Fruit fly (Drosophila melanogaster) whole organism, pupa: ENCODE data around the gene CG5969.

ENCODE experiments used
- CG10348 ChIP-seq: fragments of 200-800 bp; sonication (Bioruptor generic); IDR thresholded peaks from 2 replicates; pipeline ENCODE4 v1.3.6; 2022; ENCODE audit warnings: missing biosample characterization, missing genetic modification characterization
- CG12605 ChIP-seq: fragments of 200-800 bp; sonication (Bioruptor generic); IDR thresholded peaks from 2 replicates; pipeline ENCODE4 v1.3.6; 2022; ENCODE audit warnings: missing biosample characterization, missing genetic modification characterization
- CG13204 ChIP-seq: fragments of 200-800 bp; sonication (Bioruptor generic); optimal IDR thresholded peaks from 2 replicates; lab custom pipeline; 2018; ENCODE audit warnings: missing biosample characterization, mild to moderate bottlenecking, missing genetic modification characterization, moderate library complexity
- CG14655 ChIP-seq: fragments of 200-800 bp; sonication (Bioruptor generic); optimal IDR thresholded peaks from 3 replicates; lab custom pipeline; 2017; ENCODE audit warnings: mild to moderate bottlenecking, missing biosample characterization, missing genetic modification reagents, missing genetic modification characterization
- CG15710 ChIP-seq: fragments of 200-800 bp; sonication (Bioruptor generic); optimal IDR thresholded peaks from 2 replicates; lab custom pipeline; 2018; ENCODE audit warnings: missing biosample characterization, mild to moderate bottlenecking, missing genetic modification characterization, moderate library complexity
- CG17806 ChIP-seq: fragments of 200-800 bp; sonication (Bioruptor generic); optimal IDR thresholded peaks from 2 replicates; lab custom pipeline; 2018; ENCODE audit warnings: missing biosample characterization, mild to moderate bottlenecking, missing genetic modification characterization, moderate library complexity
- CG32121 ChIP-seq: fragments of 200-800 bp; sonication (Bioruptor generic); IDR thresholded peaks from 2 replicates; pipeline ENCODE4 v1.3.6; 2022; ENCODE audit warnings: missing biosample characterization, missing genetic modification characterization
- CG34367 ChIP-seq: fragments of 200-800 bp; sonication (Bioruptor generic); optimal IDR thresholded peaks from 2 replicates; lab custom pipeline; 2018; ENCODE audit warnings: missing biosample characterization, mild to moderate bottlenecking, missing genetic modification characterization
- CG4496 ChIP-seq: fragments of 200-800 bp; sonication (Bioruptor generic); IDR thresholded peaks from 3 replicates; pipeline ENCODE4 v1.3.6; 2022; ENCODE audit warnings: missing biosample characterization, missing genetic modification characterization
- CG8159 ChIP-seq: fragments of 200-800 bp; sonication (Bioruptor generic); optimal IDR thresholded peaks from 3 replicates; lab custom pipeline; 2018; ENCODE audit warnings: missing biosample characterization, mild to moderate bottlenecking, missing genetic modification characterization, moderate library complexity
- CG8301 ChIP-seq: fragments of 200-800 bp; sonication (Bioruptor generic); optimal IDR thresholded peaks from 2 replicates; lab custom pipeline; 2018; ENCODE audit warnings: missing biosample characterization, mild to moderate bottlenecking, missing genetic modification characterization
- CG9948 ChIP-seq: fragments of 200-800 bp; sonication (Bioruptor generic); optimal IDR thresholded peaks from 2 replicates; lab custom pipeline; 2018; ENCODE audit warnings: missing biosample characterization, mild to moderate bottlenecking, missing genetic modification characterization, moderate library complexity
- D1 ChIP-seq: fragments of 200-800 bp; sonication (Bioruptor generic); optimal IDR thresholded peaks from 2 replicates; lab custom pipeline; 2018; ENCODE audit warnings: missing biosample characterization, mild to moderate bottlenecking, missing genetic modification characterization, moderate library complexity
- EcR ChIP-seq: fragments of 200-800 bp; sonication (Bioruptor generic); optimal IDR thresholded peaks from 3 replicates; lab custom pipeline; 2019; ENCODE audit warnings: missing biosample characterization, missing genetic modification characterization, mild to moderate bottlenecking, moderate library complexity, missing genetic modification reagents
- Ets98B ChIP-seq: fragments of 200-800 bp; sonication (Bioruptor generic); IDR thresholded peaks from 2 replicates; pipeline ENCODE4 v1.3.6; 2022; ENCODE audit warnings: missing biosample characterization, missing genetic modification characterization
- Pif1A ChIP-seq: fragments of 200-800 bp; sonication (Bioruptor generic); optimal IDR thresholded peaks from 3 replicates; lab custom pipeline; 2016; ENCODE audit warnings: missing biosample characterization, missing genetic modification characterization
- Pif1B ChIP-seq: fragments of 200-800 bp; sonication (Bioruptor generic); optimal IDR thresholded peaks from 3 replicates; lab custom pipeline; 2016; ENCODE audit warnings: missing biosample characterization, missing genetic modification characterization
- Snoo ChIP-seq: fragments of 200-800 bp; sonication (Bioruptor generic); optimal IDR thresholded peaks from 3 replicates; lab custom pipeline; 2017; ENCODE audit warnings: missing biosample characterization, mild to moderate bottlenecking, missing genetic modification characterization, inconsistent platforms
- fd96Ca ChIP-seq: fragments of 200-800 bp; sonication (Bioruptor generic); IDR thresholded peaks from 3 replicates; pipeline ENCODE4 v1.3.6; 2022; ENCODE audit warnings: missing biosample characterization, missing genetic modification characterization
- gl ChIP-seq: fragments of 200-800 bp; sonication (Bioruptor generic); optimal IDR thresholded peaks from 2 replicates; lab custom pipeline; 2018; ENCODE audit warnings: missing biosample characterization, mild to moderate bottlenecking, missing genetic modification characterization
- rn ChIP-seq: fragments of 200-800 bp; sonication (Bioruptor generic); IDR thresholded peaks from 2 replicates; pipeline ENCODE4 v1.3.6; 2022; ENCODE audit warnings: missing biosample characterization, missing genetic modification characterization

The CG5969 gene

DNA sequence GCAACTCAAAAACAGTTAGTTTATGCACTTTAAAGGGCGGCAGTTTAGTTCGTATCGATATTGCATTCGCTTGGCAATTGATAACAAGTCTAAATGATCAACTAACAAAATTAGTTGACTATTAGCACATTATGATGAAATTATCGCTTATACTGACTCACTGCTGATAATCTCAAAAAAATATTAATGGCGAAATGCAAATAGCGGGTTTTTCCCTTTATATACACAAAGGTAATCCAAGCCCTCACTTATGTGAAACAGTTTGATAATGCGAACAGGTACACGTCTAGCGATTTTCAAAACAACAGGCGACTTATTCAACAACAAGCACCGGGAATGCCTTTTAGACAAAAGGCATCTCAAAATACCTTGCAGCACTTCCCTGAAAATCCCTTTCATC, 40.5 kb downstream of the CG5969 start:
- TF ChIP-seq rn (GFP tag; lab: Robert Waterston, UW) (no peak), Pif1A (no peak), CG8301 (tag; lab: Kevin White, UChicago) (no peak), fd96Ca (GFP tag; lab: Robert Waterston, UW) (no peak), CG9948 (tag; lab: Kevin White, UChicago) (no peak), CG15710 (tag; lab: Kevin White, UChicago) (no peak), CG32121 (GFP tag; lab: Robert Waterston, UW) (no peak), D1 (tag; lab: Kevin White, UChicago) (no peak), Ets98B (no peak), CG8159 (no peak), CG34367 (tag; lab: Kevin White, UChicago) (no peak)

DNA sequence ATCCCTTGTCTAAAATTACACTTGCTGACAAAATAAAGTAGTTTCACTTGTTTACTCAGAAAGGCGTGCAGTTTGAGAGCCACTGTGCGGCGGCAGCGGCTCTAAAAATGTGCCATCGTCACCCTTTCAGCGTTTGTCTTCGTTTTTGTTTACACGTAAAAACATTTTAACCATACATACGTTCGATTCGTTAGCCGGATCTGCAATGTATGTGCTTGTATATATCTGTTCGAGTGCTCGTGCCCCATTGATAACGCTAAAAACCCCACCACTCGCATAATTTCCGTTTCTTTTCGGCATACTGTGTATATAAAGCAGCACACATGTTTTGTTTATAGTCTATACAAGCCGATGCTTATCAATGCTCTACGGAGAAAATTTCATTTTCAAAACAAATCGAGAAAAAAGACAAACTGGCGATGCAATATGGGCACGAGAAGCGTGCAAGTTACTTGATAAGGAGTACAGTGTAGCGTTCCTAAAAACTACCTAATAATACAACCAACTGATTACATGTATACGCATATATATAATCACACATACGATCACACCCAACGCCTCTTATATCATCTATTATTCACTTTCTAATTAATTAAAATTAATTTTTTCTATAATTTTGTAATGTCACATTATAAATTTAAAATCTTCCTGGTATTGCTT, 43.1 kb downstream of the CG5969 start:
- TF ChIP-seq CG14655 (GFP tag; lab: Kevin White, UChicago) (peak; percentile 52), EcR (GFP tag; lab: Kevin White, UChicago) (no peak), Pif1A (peak; percentile 8), CG9948 (tag; lab: Kevin White, UChicago) (peak; percentile 13), Pif1B (GFP tag; lab: Kevin White, UChicago) (no peak), CG34367 (tag; lab: Kevin White, UChicago) (peak; percentile 46), rn (GFP tag; lab: Robert Waterston, UW) (no peak), CG4496 (GFP tag; lab: Robert Waterston, UW) (0 out of 3 replicates have a peak, but pooled peaks have one; percentile 39), CG13204 (GFP tag; lab: Kevin White, UChicago) (no peak), D1 (tag; lab: Kevin White, UChicago) (no peak), Snoo (tag; lab: Kevin White, UChicago) (peak; percentile 23), CG32121 (GFP tag; lab: Robert Waterston, UW) (no peak), CG15710 (tag; lab: Kevin White, UChicago) (peak; percentile 56), CG8159 (peak; percentile 61), fd96Ca (GFP tag; lab: Robert Waterston, UW) (no peak), CG12605 (no peak; the same call in 1 of the 2 replicates), CG8301 (tag; lab: Kevin White, UChicago) (peak; percentile 18), CG10348 (GFP tag; lab: Robert Waterston, UW) (no peak), gl (no peak), Ets98B (peak; percentile 36), CG17806 (tag; lab: Kevin White, UChicago) (peak; percentile 48)

DNA sequence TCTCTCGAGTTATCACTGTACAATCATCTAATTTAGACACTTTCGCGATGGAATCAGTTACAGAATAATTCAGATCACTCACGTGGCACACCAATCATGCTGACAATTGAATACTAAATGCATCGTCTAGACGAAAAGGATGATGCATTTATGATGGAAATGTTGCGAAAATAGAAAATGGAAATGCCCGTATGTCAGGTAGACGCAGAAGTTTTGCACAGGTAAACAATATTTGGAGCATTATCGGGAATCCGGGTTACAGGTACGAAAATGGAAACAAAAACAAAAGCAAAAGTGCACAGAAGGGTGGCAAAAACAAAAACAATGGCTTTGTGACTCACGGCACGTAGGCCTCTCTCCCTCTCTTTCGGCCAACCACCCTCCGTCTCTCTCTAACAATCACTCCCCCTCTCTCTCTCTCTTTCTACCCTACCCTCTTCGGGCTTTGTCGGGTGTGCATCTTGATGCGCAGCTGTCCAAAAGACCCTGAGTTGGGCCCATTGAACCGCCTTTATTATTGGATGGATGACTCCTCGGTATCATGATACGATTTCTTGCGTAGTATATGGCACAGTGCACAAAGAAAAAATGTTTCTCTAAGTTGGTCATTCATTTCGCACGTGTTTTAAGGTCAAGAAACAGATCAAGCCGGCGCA, 43.7 kb downstream of the CG5969 start:
- TF ChIP-seq CG13204 (GFP tag; lab: Kevin White, UChicago): no peak
- TF ChIP-seq EcR (GFP tag; lab: Kevin White, UChicago): peak; percentile 98
- no peak for TF ChIP-seq Pif1B (GFP tag; lab: Kevin White, UChicago)

dm6 chr3L:20517897-20518804, 44.6 kb downstream of the CG5969 start:
- TF ChIP-seq CG14655 (GFP tag; lab: Kevin White, UChicago): peak; percentile 48
- TF ChIP-seq CG12605: peak; percentile 69
- peak; percentile 30 for TF ChIP-seq Snoo (tag; lab: Kevin White, UChicago)
- peak; percentile 19 for TF ChIP-seq CG34367 (tag; lab: Kevin White, UChicago)
- TF ChIP-seq EcR (GFP tag; lab: Kevin White, UChicago): peak; percentile 86
- peak; percentile 15; the same call in 1 of the 2 replicates for TF ChIP-seq CG32121 (GFP tag; lab: Robert Waterston, UW)
- peak; percentile 37 for TF ChIP-seq CG17806 (tag; lab: Kevin White, UChicago)
- peak; percentile 7 for TF ChIP-seq CG9948 (tag; lab: Kevin White, UChicago)
- TF ChIP-seq Pif1A: peak; percentile 24
- peak; percentile 44 for TF ChIP-seq D1 (tag; lab: Kevin White, UChicago)
- TF ChIP-seq CG15710 (tag; lab: Kevin White, UChicago): peak; percentile 4
- 0 out of 2 replicates have a peak, but pooled peaks have one; percentile 33 for TF ChIP-seq Ets98B
- TF ChIP-seq gl: peak; percentile 71
- peak; percentile 54 for TF ChIP-seq Pif1B (GFP tag; lab: Kevin White, UChicago)
- TF ChIP-seq rn (GFP tag; lab: Robert Waterston, UW): no peak
- no peak for TF ChIP-seq CG8159
- TF ChIP-seq CG10348 (GFP tag; lab: Robert Waterston, UW): no peak
- peak; percentile 67 for TF ChIP-seq CG13204 (GFP tag; lab: Kevin White, UChicago)
- TF ChIP-seq CG8301 (tag; lab: Kevin White, UChicago): no peak
- peak; percentile 69 for TF ChIP-seq CG4496 (GFP tag; lab: Robert Waterston, UW)
- TF ChIP-seq, all 21 proteins: peak for 16
